Fruit fly (Drosophila melanogaster) Kc167 (cell line): ENCODE measurements around the gene Pdp1.

Source experiments
- Sin3A ChIP-seq: fragments of >200 bp; optimal IDR thresholded peaks from 2 replicates; lab custom pipeline; 2018; ENCODE audit warnings: missing external identifiers
- ttk ChIP-seq: sonication (Bioruptor generic); optimal IDR thresholded peaks from 2 replicates; lab custom pipeline; 2017; ENCODE audit warnings: missing external identifiers

DNA sequence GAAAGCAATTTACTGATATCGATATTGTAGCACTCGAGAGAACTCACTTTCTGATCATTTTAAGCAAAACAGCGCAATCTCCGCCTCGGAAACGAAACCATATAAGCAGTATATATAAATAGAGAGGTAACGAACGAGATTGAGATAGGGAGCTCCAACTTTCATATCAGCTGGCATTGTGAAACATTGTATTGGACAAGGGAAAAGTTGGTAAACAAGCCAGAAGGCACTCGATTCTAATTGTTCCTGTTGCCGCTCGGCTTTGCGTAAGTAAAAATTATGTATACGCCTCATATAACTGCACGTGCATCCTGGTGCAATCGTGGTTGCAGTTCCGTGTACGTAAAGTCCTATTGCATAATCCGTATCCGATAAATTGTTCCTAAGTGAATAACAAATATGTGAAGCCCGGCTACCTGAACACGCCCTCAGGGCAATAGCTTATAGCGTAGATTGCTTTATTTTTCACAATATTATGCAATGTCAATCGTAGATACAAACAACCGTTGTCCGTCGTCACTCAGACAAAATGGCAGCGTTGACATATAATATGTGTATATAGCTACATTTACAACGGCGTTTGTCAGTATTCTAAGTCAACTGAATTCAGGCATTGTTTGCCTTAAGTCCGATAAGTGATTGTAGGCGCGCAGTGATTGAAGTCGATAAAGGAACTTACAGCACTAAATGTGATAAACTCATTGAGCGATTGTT lies 60.5 kb downstream of the Pdp1 start:
- TF ChIP-seq ttk (lab: Kevin White, UChicago) (no peak), Sin3A (lab: Kevin White, UChicago) (no peak)
